Fruit fly (Drosophila melanogaster): Measurements from ENCODE around the gene CG14712.
A peak's percentile ranks its signal among the peaks of the same experiment; 100 is the strongest.

The CG14712 gene

dm6 chr3R:11657786-11658193, 29.2 kb downstream of the CG14712 start (continued):
- TF ChIP-seq Abd-B (GFP tag; optimal IDR thresholded peaks at IDR 0.05) = no peak
- no peak for TF ChIP-seq oc (tag; optimal IDR thresholded peaks at IDR 0.05)
- TF ChIP-seq CG15073 (GFP tag; optimal IDR thresholded peaks at IDR 0.05) = no peak
- no peak for TF ChIP-seq CG2875 (GFP tag; optimal IDR thresholded peaks at IDR 0.05)
- peak; percentile 81 for TF ChIP-seq Med (GFP tag)
- TF ChIP-seq insv (GFP tag; optimal IDR thresholded peaks at IDR 0.05) = no peak
- TF ChIP-seq vvl (GFP tag; IDR thresholded peaks at IDR 0.05) = peak; percentile 75
- TF ChIP-seq CG8290 (GFP tag; optimal IDR thresholded peaks at IDR 0.05) = no peak
- peak in 1 of 2 experiments; percentile 45 for TF ChIP-seq CG8290 (tag; optimal IDR thresholded peaks at IDR 0.05)
- TF ChIP-seq CG6765 (GFP tag; optimal IDR thresholded peaks at IDR 0.05) = no peak
- no peak for TF ChIP-seq sima (GFP tag; optimal IDR thresholded peaks at IDR 0.05)
- no peak for TF ChIP-seq ham (GFP tag; IDR thresholded peaks at IDR 0.05)
- peak; percentile 26 for TF ChIP-seq pho (GFP tag; optimal IDR thresholded peaks at IDR 0.05)
- TF ChIP-seq CG6791 (GFP tag; IDR thresholded peaks at IDR 0.05; ENCODE audit: partially characterized antibody) = no peak
- TF ChIP-seq Atf6 (GFP tag; IDR thresholded peaks at IDR 0.05) = no peak
- TF ChIP-seq Tbp (GFP tag; optimal IDR thresholded peaks at IDR 0.05) = no peak
- no peak for TF ChIP-seq knrl (GFP tag; IDR thresholded peaks at IDR 0.05; ENCODE audit: partially characterized antibody)
- peak; percentile 10 for TF ChIP-seq CG12236 (GFP tag; optimal IDR thresholded peaks at IDR 0.05)
- TF ChIP-seq stwl (tag; optimal IDR thresholded peaks at IDR 0.05) = no peak
- no peak for TF ChIP-seq CG6654 (GFP tag; optimal IDR thresholded peaks at IDR 0.05)
- no peak for TF ChIP-seq CG12219 (GFP tag; optimal IDR thresholded peaks at IDR 0.05)
- peak in 1 of 2 experiments; percentile 27 for TF ChIP-seq chif (GFP tag; optimal IDR thresholded peaks at IDR 0.05)
- no peak for TF ChIP-seq hth (optimal IDR thresholded peaks at IDR 0.05)
- peak; percentile 81 for TF ChIP-seq lbe (GFP tag; optimal IDR thresholded peaks at IDR 0.05)
- no peak for TF ChIP-seq nau (GFP tag; optimal IDR thresholded peaks at IDR 0.05)
- no peak for TF ChIP-seq dimm (GFP tag; IDR thresholded peaks at IDR 0.05)
- TF ChIP-seq zf30C (GFP tag; optimal IDR thresholded peaks at IDR 0.05) = peak; percentile 84
- no peak for TF ChIP-seq Lhr (GFP tag; optimal IDR thresholded peaks at IDR 0.05)
- no peak for TF ChIP-seq CG4328 (GFP tag; optimal IDR thresholded peaks at IDR 0.05)
- no peak for TF ChIP-seq CG3407 (GFP tag; optimal IDR thresholded peaks at IDR 0.05)
- TF ChIP-seq disco-r (GFP tag; optimal IDR thresholded peaks at IDR 0.05) = no peak
- TF ChIP-seq HmgD (GFP tag; optimal IDR thresholded peaks at IDR 0.05) = no peak
- TF ChIP-seq gem (tag; optimal IDR thresholded peaks at IDR 0.05) = peak; percentile 55
- no peak for TF ChIP-seq ssp (GFP tag; IDR thresholded peaks at IDR 0.05)
- peak; percentile 1 for TF ChIP-seq scrt (GFP tag; optimal IDR thresholded peaks at IDR 0.05)
- TF ChIP-seq zfh2 (GFP tag; optimal IDR thresholded peaks at IDR 0.05) = peak; percentile 52
- TF ChIP-seq CG34376 (GFP tag; optimal IDR thresholded peaks at IDR 0.05) = no peak
- TF ChIP-seq CG7963 (GFP tag; IDR thresholded peaks at IDR 0.05; ENCODE audit: partially characterized antibody) = no peak
- no peak for TF ChIP-seq ap (GFP tag; IDR thresholded peaks at IDR 0.05)
- TF ChIP-seq CG3065 (GFP tag; optimal IDR thresholded peaks at IDR 0.05) = no peak
- TF ChIP-seq zen2 (GFP tag; IDR thresholded peaks at IDR 0.05; ENCODE audit: partially characterized antibody) = no peak
- TF ChIP-seq Scr (GFP tag; IDR thresholded peaks at IDR 0.05; ENCODE audit: partially characterized antibody) = no peak
- no peak for TF ChIP-seq CG10274 (GFP tag; optimal IDR thresholded peaks at IDR 0.05)
- TF ChIP-seq Bdp1 (GFP tag; optimal IDR thresholded peaks at IDR 0.05) = no peak
- no peak for TF ChIP-seq Gsc (GFP tag; IDR thresholded peaks at IDR 0.05)
- TF ChIP-seq CG11560 (tag; IDR thresholded peaks at IDR 0.05) = no peak
- no peak for TF ChIP-seq twi (tag; optimal IDR thresholded peaks at IDR 0.05)
- peak; percentile 64; the same call in 1 of the 2 replicates for TF ChIP-seq Xrp1 (GFP tag; IDR thresholded peaks at IDR 0.05)
- no peak for TF ChIP-seq CG34422 (GFP tag; IDR thresholded peaks at IDR 0.05)
- TF ChIP-seq lmd (GFP tag; IDR thresholded peaks at IDR 0.05) = peak; percentile 29; the same call in 1 of the 2 replicates
- no peak for TF ChIP-seq Neu2 (GFP tag; optimal IDR thresholded peaks at IDR 0.05; ENCODE audit: borderline replicate concordance)
- no peak for TF ChIP-seq ro (GFP tag; IDR thresholded peaks at IDR 0.05)

Data from whole organism, embryonic.